Fruit fly (Drosophila melanogaster) whole organism, prepupa: Measurements from ENCODE around the gene mthl1.

Experiments used
- Blimp-1 ChIP-seq: fragments of 200-800 bp; sonication (Bioruptor generic); optimal IDR thresholded peaks from 3 replicates; lab custom pipeline; 2017; ENCODE audit warnings: missing biosample characterization, missing genetic modification characterization, mild to moderate bottlenecking, moderate library complexity, missing genetic modification reagents
- CG10631 ChIP-seq: fragments of 200-800 bp; sonication (Bioruptor generic); optimal IDR thresholded peaks from 2 replicates; lab custom pipeline; 2016; ENCODE audit warnings: missing biosample characterization, missing genetic modification characterization
- CG10669 ChIP-seq: fragments of 200-800 bp; sonication (Bioruptor generic); optimal IDR thresholded peaks from 3 replicates; lab custom pipeline; 2018; ENCODE audit warnings: missing biosample characterization, mild to moderate bottlenecking, missing genetic modification characterization, moderate library complexity
- CG11294 ChIP-seq: fragments of 200-800 bp; sonication (Bioruptor generic); IDR thresholded peaks from 2 replicates; pipeline ENCODE4 v1.3.6; 2022; ENCODE audit warnings: missing biosample characterization, missing genetic modification characterization
- CG11902 ChIP-seq: fragments of 200-800 bp; sonication (Bioruptor generic); optimal IDR thresholded peaks from 3 replicates; lab custom pipeline; 2016; ENCODE audit warnings: missing biosample characterization, missing genetic modification characterization
- CG15336 ChIP-seq: fragments of 200-800 bp; sonication (Bioruptor generic); IDR thresholded peaks from 2 replicates; pipeline ENCODE4 v1.3.6; 2022; ENCODE audit warnings: missing biosample characterization, missing genetic modification characterization
- CG1621 ChIP-seq: fragments of 200-800 bp; sonication (Bioruptor generic); optimal IDR thresholded peaks from 3 replicates; lab custom pipeline; 2018; ENCODE audit warnings: missing biosample characterization, mild to moderate bottlenecking, missing genetic modification characterization
- CG16779 ChIP-seq: fragments of 200-800 bp; sonication (Bioruptor generic); optimal IDR thresholded peaks from 3 replicates; lab custom pipeline; 2017; ENCODE audit warnings: missing biosample characterization, mild to moderate bottlenecking, missing genetic modification characterization
- CG3032 ChIP-seq: fragments of 200-800 bp; optimal IDR thresholded peaks from 2 replicates; lab custom pipeline; 2019; ENCODE audit warnings: missing biosample characterization, mild to moderate bottlenecking, missing genetic modification characterization, moderate library complexity
- CG31627 ChIP-seq: fragments of 200-800 bp; sonication (Bioruptor generic); optimal IDR thresholded peaks from 3 replicates; lab custom pipeline; 2016; ENCODE audit warnings: missing biosample characterization, missing genetic modification characterization
- CG34406 ChIP-seq: fragments of 200-800 bp; sonication (Bioruptor generic); optimal IDR thresholded peaks from 3 replicates; lab custom pipeline; 2016; ENCODE audit warnings: missing biosample characterization, missing genetic modification characterization
- CG3919 ChIP-seq: fragments of 200-800 bp; sonication (Bioruptor generic); optimal IDR thresholded peaks from 3 replicates; lab custom pipeline; 2016; ENCODE audit warnings: missing biosample characterization, missing genetic modification characterization
- CG4318 ChIP-seq: fragments of 200-800 bp; sonication (Bioruptor generic); optimal IDR thresholded peaks from 3 replicates; lab custom pipeline; 2017; ENCODE audit warnings: missing biosample characterization, mild to moderate bottlenecking, missing genetic modification characterization
- CG6163 ChIP-seq: fragments of 200-800 bp; sonication (Bioruptor generic); IDR thresholded peaks from 3 replicates; pipeline ENCODE4 v1.3.6; 2022; ENCODE audit warnings: missing biosample characterization, missing genetic modification characterization
- CG6808 ChIP-seq: fragments of 200-800 bp; sonication (Bioruptor generic); optimal IDR thresholded peaks from 3 replicates; lab custom pipeline; 2017; ENCODE audit warnings: missing biosample characterization, missing genetic modification characterization, mild to moderate bottlenecking, moderate library complexity, missing genetic modification reagents
- CG8119 ChIP-seq: fragments of 200-800 bp; sonication (Bioruptor generic); IDR thresholded peaks from 3 replicates; pipeline ENCODE4 v1.3.6; 2022; ENCODE audit warnings: missing biosample characterization, missing genetic modification characterization
- CG8319 ChIP-seq: fragments of 200-800 bp; sonication (Bioruptor generic); optimal IDR thresholded peaks from 3 replicates; lab custom pipeline; 2016; ENCODE audit warnings: missing biosample characterization, missing genetic modification characterization
- CG8632 ChIP-seq: fragments of 200-800 bp; sonication (Bioruptor generic); optimal IDR thresholded peaks from 3 replicates; lab custom pipeline; 2016; ENCODE audit warnings: missing biosample characterization, missing genetic modification characterization
- Eip75B ChIP-seq: fragments of 200-800 bp; sonication (Bioruptor generic); optimal IDR thresholded peaks from 3 replicates; lab custom pipeline; 2016; ENCODE audit warnings: missing biosample characterization, missing genetic modification characterization
- Eip78C ChIP-seq: fragments of 200-800 bp; sonication (Bioruptor generic); peaks from one replicate; lab custom pipeline; 2016; ENCODE audit warnings: missing biosample characterization, missing genetic modification characterization
- Eip93F ChIP-seq: fragments of 200-800 bp; sonication (Bioruptor generic); optimal IDR thresholded peaks from 2 replicates; lab custom pipeline; 2016; ENCODE audit warnings: missing biosample characterization, mild to moderate bottlenecking, missing genetic modification characterization
- Ets21C ChIP-seq: fragments of 200-800 bp; sonication (Bioruptor generic); optimal IDR thresholded peaks from 3 replicates; lab custom pipeline; 2016; ENCODE audit warnings: missing biosample characterization, missing genetic modification characterization
- Ets96B ChIP-seq: fragments of 200-800 bp; optimal IDR thresholded peaks from 2 replicates; lab custom pipeline; 2019; ENCODE audit warnings: missing biosample characterization, mild to moderate bottlenecking, missing genetic modification characterization, moderate library complexity
- Hr38 ChIP-seq: sonication (Bioruptor generic); optimal IDR thresholded peaks from 2 replicates; lab custom pipeline; 2016; ENCODE audit warnings: missing biosample characterization, missing genetic modification characterization
- Lpt ChIP-seq: fragments of 200-800 bp; sonication (Bioruptor generic); optimal IDR thresholded peaks from 3 replicates; lab custom pipeline; 2016; ENCODE audit warnings: missing biosample characterization, missing genetic modification characterization
- OdsH ChIP-seq: fragments of 200-800 bp; sonication (Bioruptor generic); optimal IDR thresholded peaks from 3 replicates; lab custom pipeline; 2016; ENCODE audit warnings: missing biosample characterization, missing genetic modification characterization
- Smox ChIP-seq: fragments of 200-800 bp; sonication (Bioruptor generic); optimal IDR thresholded peaks from 3 replicates; lab custom pipeline; 2016; ENCODE audit warnings: missing biosample characterization, missing genetic modification characterization
- Sox102F ChIP-seq: fragments of 200-800 bp; sonication (Bioruptor generic); optimal IDR thresholded peaks from 2 replicates; lab custom pipeline; 2016; ENCODE audit warnings: missing biosample characterization, mild to moderate bottlenecking, missing genetic modification characterization
- Sox15 ChIP-seq: fragments of 200-800 bp; sonication (Bioruptor generic); optimal IDR thresholded peaks from 3 replicates; lab custom pipeline; 2016; ENCODE audit warnings: missing biosample characterization, missing genetic modification characterization
- cyc ChIP-seq: fragments of 200-800 bp; sonication (Bioruptor generic); optimal IDR thresholded peaks from 3 replicates; lab custom pipeline; 2016; ENCODE audit warnings: missing biosample characterization, missing genetic modification characterization
- dac ChIP-seq: fragments of 200-800 bp; sonication (Bioruptor generic); optimal IDR thresholded peaks from 2 replicates; lab custom pipeline; 2017; ENCODE audit warnings: missing biosample characterization, mild to moderate bottlenecking, missing genetic modification characterization
- dsx ChIP-seq: fragments of 200-800 bp; optimal IDR thresholded peaks from 3 replicates; lab custom pipeline; 2019; ENCODE audit warnings: missing biosample characterization, mild to moderate bottlenecking, missing genetic modification characterization, moderate library complexity; ENCODE audit not compliant: poor library complexity, severe bottlenecking
- eg ChIP-seq: fragments of 200-800 bp; sonication (Bioruptor generic); IDR thresholded peaks from 3 replicates; pipeline ENCODE4 v1.3.6; 2022; ENCODE audit warnings: missing biosample characterization, missing genetic modification characterization
- esn ChIP-seq: fragments of 200-800 bp; sonication (Bioruptor generic); optimal IDR thresholded peaks from 2 replicates; lab custom pipeline; 2016; ENCODE audit warnings: missing biosample characterization, mild to moderate bottlenecking, missing genetic modification characterization, moderate library complexity
- fd59A ChIP-seq: fragments of 200-800 bp; sonication (Bioruptor generic); optimal IDR thresholded peaks from 2 replicates; lab custom pipeline; 2017; ENCODE audit warnings: missing biosample characterization, mild to moderate bottlenecking, missing genetic modification characterization, missing genetic modification reagents
- fd85E ChIP-seq: fragments of 200-800 bp; sonication (Bioruptor generic); optimal IDR thresholded peaks from 3 replicates; lab custom pipeline; 2016; ENCODE audit warnings: missing biosample characterization, missing genetic modification characterization
- fkh ChIP-seq: fragments of 200-800 bp; sonication (Bioruptor generic); optimal IDR thresholded peaks from 3 replicates; lab custom pipeline; 2017; ENCODE audit warnings: missing biosample characterization, mild to moderate bottlenecking, missing genetic modification characterization, moderate library complexity
- net ChIP-seq: fragments of 200-800 bp; sonication (Bioruptor generic); optimal IDR thresholded peaks from 3 replicates; lab custom pipeline; 2016; ENCODE audit warnings: missing biosample characterization, missing genetic modification characterization
- pdm3 ChIP-seq: fragments of 200-800 bp; sonication (Bioruptor generic); optimal IDR thresholded peaks from 3 replicates; lab custom pipeline; 2016; ENCODE audit warnings: missing biosample characterization, missing genetic modification characterization
- salr ChIP-seq, 2 experiments: fragments of 200-800 bp; sonication (Bioruptor generic); optimal IDR thresholded peaks; 3 replicates each; lab custom pipeline; 2016 to 2018; ENCODE audit warnings: missing biosample characterization in 2 of 2, missing genetic modification characterization in 2 of 2, mild to moderate bottlenecking in 1 of 2
- svp ChIP-seq: fragments of 200-800 bp; sonication (Bioruptor generic); peaks from one replicate; lab custom pipeline; 2016; ENCODE audit warnings: missing biosample characterization, missing genetic modification characterization
- topi ChIP-seq: fragments of 200-800 bp; sonication (Bioruptor generic); optimal IDR thresholded peaks from 3 replicates; lab custom pipeline; 2016; ENCODE audit warnings: missing biosample characterization, missing genetic modification characterization

mthl1 gene

DNA sequence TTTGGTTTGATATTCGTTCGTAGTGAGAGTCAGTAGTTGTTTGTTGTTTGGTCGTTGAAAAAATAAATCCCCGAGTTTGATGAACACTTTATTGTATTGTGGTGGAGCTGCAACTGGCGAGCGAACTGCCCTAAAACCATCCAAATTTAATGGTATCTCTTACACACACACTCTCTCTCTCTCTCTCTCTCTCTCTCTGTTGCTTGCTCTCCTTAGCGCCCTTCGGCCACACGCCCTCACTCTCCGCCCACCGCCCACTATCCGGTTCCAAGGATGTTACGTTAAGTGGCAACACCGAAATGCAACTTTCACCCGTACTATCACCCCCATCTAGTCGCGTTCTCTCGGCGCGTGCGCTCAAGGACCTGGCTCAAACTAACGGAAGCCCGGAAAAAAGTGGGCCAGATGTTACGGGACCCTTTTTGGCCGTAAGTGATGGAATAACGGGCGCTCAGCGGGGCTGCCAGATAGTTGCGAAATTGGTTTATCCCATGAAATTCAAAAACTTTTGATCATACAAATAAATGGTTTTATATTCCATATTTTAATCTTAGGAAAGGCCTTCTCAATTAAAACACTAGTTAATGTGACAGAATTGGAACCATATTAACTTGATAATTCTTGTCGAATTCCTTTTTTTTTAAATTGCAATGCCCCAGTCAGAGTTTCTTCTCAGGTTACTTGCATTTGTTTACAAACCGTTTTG, 46.8 kb downstream of the mthl1 start:
- TF ChIP-seq OdsH (GFP tag; lab: Kevin White, UChicago) (no peak), Eip78C (GFP tag; lab: Kevin White, UChicago) (no peak), CG6808 (GFP tag; lab: Kevin White, UChicago) (no peak), CG8119 (GFP tag; lab: Robert Waterston, UW) (no peak), Lpt (GFP tag; lab: Kevin White, UChicago) (no peak), CG15336 (GFP tag; lab: Robert Waterston, UW) (no peak), CG4318 (no peak), CG10631 (GFP tag; lab: Kevin White, UChicago) (no peak), Hr38 (GFP tag; lab: Kevin White, UChicago) (no peak), CG11294 (GFP tag; lab: Robert Waterston, UW) (no peak), CG31627 (GFP tag; lab: Kevin White, UChicago) (no peak), CG6163 (GFP tag; lab: Robert Waterston, UW) (no peak), Sox15 (GFP tag; lab: Kevin White, UChicago) (no peak), salr (GFP tag; optimal IDR thresholded peaks at IDR 0.05; lab: Kevin White, UChicago) (no peak)

DNA sequence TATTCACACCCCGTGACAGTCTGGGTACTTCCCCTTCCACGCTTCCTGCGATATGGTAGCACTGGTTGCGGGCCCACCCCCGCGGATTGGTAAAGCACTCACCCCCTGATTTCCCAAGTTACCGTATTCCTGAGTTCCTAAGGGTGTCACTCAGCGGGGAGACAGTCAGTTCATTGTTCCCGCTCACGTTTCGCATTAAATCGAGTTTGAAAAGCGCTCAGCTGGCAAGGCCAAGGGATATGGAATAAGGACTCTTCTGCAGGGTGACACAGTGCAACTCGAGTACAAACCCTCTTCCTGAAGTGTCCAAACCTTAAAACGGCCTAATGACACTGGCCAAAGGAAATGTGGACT, 47.3 kb downstream of the mthl1 start:
- TF ChIP-seq dac (GFP tag; lab: Kevin White, UChicago) (no peak), Hr38 (GFP tag; lab: Kevin White, UChicago) (no peak), CG8119 (GFP tag; lab: Robert Waterston, UW) (no peak)

DNA sequence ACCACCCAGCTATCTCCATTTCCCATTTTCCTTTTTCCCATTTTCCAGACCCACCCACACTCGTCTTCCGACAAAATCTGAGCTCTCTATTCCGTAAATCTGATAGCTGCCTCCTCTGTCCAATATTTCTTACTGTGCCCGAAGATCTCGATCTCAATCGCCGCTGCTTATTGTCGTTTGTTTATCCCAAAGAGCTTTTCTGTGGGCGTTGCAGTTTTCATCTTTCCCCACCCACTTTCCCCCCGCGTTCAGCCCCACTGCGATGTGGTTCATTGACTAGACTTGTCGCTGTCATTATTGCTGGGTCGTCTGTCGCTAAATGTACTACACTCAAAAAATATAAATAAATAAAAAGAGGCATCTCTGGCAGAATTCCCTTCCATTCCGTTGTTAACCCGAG, 48.6 kb downstream of the mthl1 start:
- TF ChIP-seq CG8319 (GFP tag; lab: Kevin White, UChicago) (no peak), CG10631 (GFP tag; lab: Kevin White, UChicago) (no peak), Smox (GFP tag; lab: Kevin White, UChicago) (no peak), net (no peak), CG4318 (no peak), eg (GFP tag; lab: Robert Waterston, UW) (no peak), CG11902 (GFP tag; lab: Kevin White, UChicago) (no peak), Eip75B (no peak), CG10669 (GFP tag; lab: Kevin White, UChicago) (no peak), esn (GFP tag; lab: Kevin White, UChicago) (no peak), svp (GFP tag; lab: Kevin White, UChicago) (no peak), salr (GFP tag; optimal IDR thresholded peaks at IDR 0.05; lab: Kevin White, UChicago) (no peak), Blimp-1 (GFP tag; lab: Kevin White, UChicago) (no peak)

DNA sequence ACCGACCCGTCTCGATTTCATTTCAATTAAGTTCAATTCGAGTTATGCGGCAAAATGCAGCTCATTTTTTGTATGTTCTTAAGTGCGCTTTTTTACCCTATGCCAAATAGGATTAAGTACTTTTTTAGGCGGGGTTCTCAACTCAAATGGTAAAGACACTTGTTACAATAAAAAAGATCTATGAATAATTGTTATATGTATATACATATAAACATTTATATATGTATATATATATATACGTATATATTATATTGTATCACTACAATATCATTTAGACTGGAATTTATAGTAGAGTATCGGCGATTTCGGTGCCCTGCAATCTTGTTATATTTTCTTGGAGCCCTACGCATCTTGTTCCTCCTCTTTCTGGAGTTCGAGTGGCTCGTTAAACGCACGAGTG, 49.2 kb downstream of the mthl1 start:
- peak; percentile 37 for TF ChIP-seq Eip78C (GFP tag; lab: Kevin White, UChicago)
- peak; percentile 10 for TF ChIP-seq Ets96B (tag; lab: Kevin White, UChicago)
- peak; percentile 9 for TF ChIP-seq svp (GFP tag; lab: Kevin White, UChicago)
- TF ChIP-seq Eip75B: no peak
- TF ChIP-seq CG3032 (tag; lab: Kevin White, UChicago): peak; percentile 5
- no peak for TF ChIP-seq eg (GFP tag; lab: Robert Waterston, UW)
- TF ChIP-seq CG6163 (GFP tag; lab: Robert Waterston, UW): 0 out of 3 replicates have a peak, but pooled peaks have one; percentile 6
- peak; percentile 51; the same call in 1 of the 3 replicates for TF ChIP-seq CG8119 (GFP tag; lab: Robert Waterston, UW)
- TF ChIP-seq pdm3 (GFP tag; lab: Kevin White, UChicago): no peak
- peak; percentile 30 for TF ChIP-seq dsx (GFP tag; lab: Kevin White, UChicago)

DNA sequence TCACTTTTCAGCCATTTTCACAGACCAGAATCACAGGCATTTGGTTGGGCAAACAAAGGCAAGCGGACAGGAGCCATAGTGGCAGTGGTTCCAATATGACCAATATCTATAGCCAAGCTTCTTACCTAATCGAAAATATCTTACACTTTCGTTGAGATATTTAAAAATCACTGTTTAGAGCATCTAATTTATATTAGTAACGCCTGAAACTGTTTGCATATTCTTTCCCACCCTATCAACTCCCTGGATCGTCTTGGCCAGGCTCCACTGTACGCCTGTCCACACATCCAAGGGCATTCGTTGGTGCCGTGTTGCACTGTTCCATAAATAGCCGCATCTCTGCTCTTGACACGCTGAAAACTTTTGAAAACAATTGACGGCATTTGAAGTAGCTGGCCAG, 49.7 kb downstream of the mthl1 start:
- TF ChIP-seq topi (GFP tag; lab: Kevin White, UChicago) (no peak), CG8632 (GFP tag; lab: Kevin White, UChicago) (no peak), CG11902 (GFP tag; lab: Kevin White, UChicago) (no peak), Sox102F (GFP tag; lab: Kevin White, UChicago) (no peak), fd59A (GFP tag; lab: Kevin White, UChicago) (peak; percentile 6), CG34406 (no peak), CG1621 (tag; lab: Kevin White, UChicago) (no peak), CG10631 (GFP tag; lab: Kevin White, UChicago) (peak; percentile 36), cyc (GFP tag; lab: Kevin White, UChicago) (no peak), Ets21C (GFP tag; lab: Kevin White, UChicago) (no peak), CG11294 (GFP tag; lab: Robert Waterston, UW) (no peak), fd85E (GFP tag; lab: Kevin White, UChicago) (no peak), Eip93F (GFP tag; lab: Kevin White, UChicago) (no peak), CG3032 (tag; lab: Kevin White, UChicago) (no peak), CG16779 (tag; lab: Kevin White, UChicago) (no peak), dac (GFP tag; lab: Kevin White, UChicago) (no peak), fkh (GFP tag; lab: Kevin White, UChicago) (no peak), CG3919 (GFP tag; lab: Kevin White, UChicago) (peak; percentile 47)
